Worm (Caenorhabditis elegans) whole organism, midembryonic: ENCODE results near the gene ppm-1.G.

Experiments
- cog-1 ChIP-seq: sonication (generic microtip); optimal IDR thresholded peaks from 2 replicates; lab custom pipeline; 2016; ENCODE audit warnings: missing genetic modification characterization, missing compliant biosample characterization
- ztf-29 ChIP-seq: fragments of 200-800 bp; sonication (Bioruptor generic); IDR thresholded peaks from 2 replicates; pipeline ENCODE4 v1.3.6; 2022; ENCODE audit warnings: missing genetic modification reagents, missing genetic modification characterization, missing compliant biosample characterization

- no peak for TF ChIP-seq ztf-29 (GFP tag; lab: Robert Waterston, UW)
- TF ChIP-seq cog-1 (tag; lab: Kevin White, UChicago), result no peak
These were observed 43.1 kb upstream of the ppm-1.G start, which contains the start of gene idpp-1 for ce11 chrIII:740382-740781.
